Worm (Caenorhabditis elegans) whole organism, L2 larva: ENCODE data around the gene K06H7.8.

Experiments
- C34F6.9 ChIP-seq: fragments of 150-350 bp; optimal IDR thresholded peaks from 2 replicates; lab custom pipeline; 2014; ENCODE audit warnings: missing biosample characterization, missing genetic modification characterization
- F13H6.1 ChIP-seq: sonication (generic microtip); optimal IDR thresholded peaks from 2 replicates; lab custom pipeline; 2016; ENCODE audit warnings: missing genetic modification characterization, missing compliant biosample characterization
- R02D3.7 ChIP-seq: fragments of 150-350 bp; optimal IDR thresholded peaks from 2 replicates; lab custom pipeline; 2014; ENCODE audit warnings: missing biosample characterization, missing genetic modification characterization
- Y55F3AM.14 ChIP-seq: fragments of 200-800 bp; sonication (Bioruptor generic); optimal IDR thresholded peaks from 2 replicates; lab custom pipeline; 2018; ENCODE audit warnings: mild to moderate bottlenecking, missing genetic modification characterization, missing compliant biosample characterization
- ZK546.5 ChIP-seq: sonication (generic microtip); optimal IDR thresholded peaks from 2 replicates; lab custom pipeline; 2017; ENCODE audit warnings: missing biosample characterization, missing genetic modification characterization
- alr-1 ChIP-seq: fragments of 150-350 bp; optimal IDR thresholded peaks from 2 replicates; lab custom pipeline; 2014; ENCODE audit warnings: missing biosample characterization, missing genetic modification characterization
- aly-2 ChIP-seq: fragments of 150-350 bp; optimal IDR thresholded peaks from 2 replicates; lab custom pipeline; 2014; ENCODE audit warnings: missing biosample characterization, missing genetic modification characterization
- ama-1 ChIP-seq: fragments of 150-350 bp; optimal IDR thresholded peaks from 2 replicates; lab custom pipeline; 2018; ENCODE audit warnings: inconsistent platforms
- blmp-1 ChIP-seq: sonication (generic microtip); optimal IDR thresholded peaks from 2 replicates; lab custom pipeline; 2017; ENCODE audit warnings: missing genetic modification characterization, mild to moderate bottlenecking, missing compliant biosample characterization, antibody characterized with exemption, moderate library complexity; ENCODE audit not compliant: insufficient read depth
- ceh-16 ChIP-seq: fragments of 150-350 bp; optimal IDR thresholded peaks from 2 replicates; lab custom pipeline; 2014; ENCODE audit warnings: missing biosample characterization, missing genetic modification characterization
- ceh-82 ChIP-seq: fragments of 150-350 bp; optimal IDR thresholded peaks from 2 replicates; lab custom pipeline; 2014; ENCODE audit warnings: missing biosample characterization, missing genetic modification characterization
- crh-2 ChIP-seq: sonication (generic microtip); optimal IDR thresholded peaks from 2 replicates; lab custom pipeline; 2017; ENCODE audit warnings: missing biosample characterization, missing genetic modification characterization
- dmd-4 ChIP-seq: sonication (generic microtip); optimal IDR thresholded peaks from 2 replicates; lab custom pipeline; 2017; ENCODE audit warnings: missing biosample characterization, missing genetic modification characterization
- egl-27 ChIP-seq: sonication (generic microtip); optimal IDR thresholded peaks from 3 replicates; lab custom pipeline; 2017; ENCODE audit warnings: missing biosample characterization, missing genetic modification reagents, missing genetic modification characterization
- elt-1 ChIP-seq: fragments of 150-350 bp; optimal IDR thresholded peaks from 2 replicates; lab custom pipeline; 2014; ENCODE audit warnings: missing biosample characterization, missing genetic modification characterization
- elt-3 ChIP-seq: sonication (generic microtip); optimal IDR thresholded peaks from 2 replicates; lab custom pipeline; 2017; ENCODE audit warnings: missing biosample characterization, missing genetic modification characterization
- fos-1 ChIP-seq: fragments of 150-350 bp; optimal IDR thresholded peaks from 2 replicates; lab custom pipeline; 2014; ENCODE audit warnings: missing biosample characterization, missing genetic modification characterization
- gmeb-1 ChIP-seq: fragments of 150-350 bp; optimal IDR thresholded peaks from 2 replicates; lab custom pipeline; 2014; ENCODE audit warnings: missing biosample characterization, missing genetic modification characterization
- lin-11 ChIP-seq: fragments of 150-350 bp; sonication (generic microtip); optimal IDR thresholded peaks from 2 replicates; lab custom pipeline; 2014; ENCODE audit warnings: missing biosample characterization, missing genetic modification characterization, inconsistent platforms, mixed read lengths
- lin-13 ChIP-seq: fragments of 150-350 bp; optimal IDR thresholded peaks from 2 replicates; lab custom pipeline; 2014; ENCODE audit warnings: missing biosample characterization, missing genetic modification reagents, missing genetic modification characterization
- lsy-2 ChIP-seq, 2 experiments: fragments of 150-350 bp in 1 of 2; sonication (generic microtip) in 1 of 2; optimal IDR thresholded peaks; 2 replicates each; lab custom pipeline; 2014 to 2017; ENCODE audit warnings: missing biosample characterization in 2 of 2, missing genetic modification characterization in 2 of 2
- mab-5 ChIP-seq: fragments of 150-350 bp; optimal IDR thresholded peaks from 2 replicates; lab custom pipeline; 2014; ENCODE audit warnings: missing biosample characterization, missing genetic modification characterization
- mbf-1 ChIP-seq: sonication (generic microtip); optimal IDR thresholded peaks from 2 replicates; lab custom pipeline; 2017; ENCODE audit warnings: missing biosample characterization, missing genetic modification characterization
- mdl-1 ChIP-seq, 2 experiments: fragments of 150-350 bp in 1 of 2; sonication (generic microtip) in 1 of 2; optimal IDR thresholded peaks; 2 replicates each; lab custom pipeline; 2017; ENCODE audit warnings: missing biosample characterization in 2 of 2, missing genetic modification characterization in 2 of 2
- nhr-10 ChIP-seq: sonication (generic microtip); optimal IDR thresholded peaks from 2 replicates; lab custom pipeline; 2017; ENCODE audit warnings: missing biosample characterization, missing genetic modification characterization
- nhr-11 ChIP-seq: fragments of 150-350 bp; optimal IDR thresholded peaks from 2 replicates; lab custom pipeline; 2014; ENCODE audit warnings: missing biosample characterization, missing genetic modification characterization
- nhr-12 ChIP-seq: fragments of 150-350 bp; optimal IDR thresholded peaks from 2 replicates; lab custom pipeline; 2014; ENCODE audit warnings: missing biosample characterization, missing genetic modification characterization
- nhr-129 ChIP-seq: fragments of 150-350 bp; optimal IDR thresholded peaks from 2 replicates; lab custom pipeline; 2014; ENCODE audit warnings: missing biosample characterization, missing genetic modification characterization
- nhr-21 ChIP-seq: fragments of 150-350 bp; optimal IDR thresholded peaks from 2 replicates; lab custom pipeline; 2014; ENCODE audit warnings: missing biosample characterization, missing genetic modification characterization
- nhr-23 ChIP-seq: fragments of 150-350 bp; optimal IDR thresholded peaks from 2 replicates; lab custom pipeline; 2014; ENCODE audit warnings: missing biosample characterization, missing genetic modification reagents, missing genetic modification characterization
- nhr-237 ChIP-seq: fragments of 150-350 bp; optimal IDR thresholded peaks from 2 replicates; lab custom pipeline; 2014; ENCODE audit warnings: missing biosample characterization, missing genetic modification characterization
- nhr-25 ChIP-seq: fragments of 150-350 bp; sonication (generic microtip); optimal IDR thresholded peaks from 3 replicates; lab custom pipeline; 2014; ENCODE audit warnings: missing biosample characterization, missing genetic modification characterization
- nhr-6 ChIP-seq: fragments of 150-350 bp; optimal IDR thresholded peaks from 2 replicates; lab custom pipeline; 2014; ENCODE audit warnings: missing biosample characterization, missing genetic modification characterization
- nhr-77 ChIP-seq: fragments of 150-350 bp; optimal IDR thresholded peaks from 2 replicates; lab custom pipeline; 2014; ENCODE audit warnings: missing biosample characterization, missing genetic modification characterization
- peb-1 ChIP-seq: fragments of 150-350 bp; optimal IDR thresholded peaks from 2 replicates; lab custom pipeline; 2014; ENCODE audit warnings: missing biosample characterization, missing genetic modification characterization
- sem-4 ChIP-seq: fragments of 150-350 bp; optimal IDR thresholded peaks from 2 replicates; lab custom pipeline; 2014; ENCODE audit warnings: missing biosample characterization, missing genetic modification reagents, missing genetic modification characterization
- sma-3 ChIP-seq: sonication (generic microtip); optimal IDR thresholded peaks from 2 replicates; lab custom pipeline; 2016; ENCODE audit warnings: missing genetic modification reagents, missing genetic modification characterization, missing compliant biosample characterization
- sma-9 ChIP-seq, 2 experiments: fragments of 150-350 bp in 1 of 2; sonication (generic microtip) in 1 of 2; optimal IDR thresholded peaks; 2 replicates each; lab custom pipeline; 2014 to 2016; ENCODE audit warnings: missing genetic modification characterization in 2 of 2, mild to moderate bottlenecking in 1 of 2, missing biosample characterization in 1 of 2, missing compliant biosample characterization in 1 of 2, missing genetic modification reagents in 1 of 2, moderate library complexity in 1 of 2
- snpc-4 ChIP-seq: fragments of 150-350 bp; optimal IDR thresholded peaks from 2 replicates; lab custom pipeline; 2014; ENCODE audit warnings: missing biosample characterization, missing genetic modification characterization
- unc-39 ChIP-seq: fragments of 150-350 bp; optimal IDR thresholded peaks from 2 replicates; lab custom pipeline; 2014; ENCODE audit warnings: missing biosample characterization, missing genetic modification characterization
- unc-55 ChIP-seq: fragments of 150-350 bp; sonication (generic microtip); optimal IDR thresholded peaks from 3 replicates; lab custom pipeline; 2014; ENCODE audit warnings: missing biosample characterization, missing genetic modification reagents, missing genetic modification characterization
- unc-62 ChIP-seq: fragments of 150-350 bp; optimal IDR thresholded peaks from 2 replicates; lab custom pipeline; 2014; ENCODE audit warnings: missing biosample characterization, missing genetic modification reagents, missing genetic modification characterization
- zag-1 ChIP-seq: fragments of 150-350 bp; optimal IDR thresholded peaks from 2 replicates; lab custom pipeline; 2014; ENCODE audit warnings: missing biosample characterization, missing genetic modification characterization
- ztf-1 ChIP-seq: fragments of 200-800 bp; sonication (Bioruptor generic); conservative IDR thresholded peaks from 2 replicates; pipeline ENCODE4 v1.3.6; 2022; ENCODE audit warnings: missing genetic modification characterization, missing compliant biosample characterization
- ztf-11 ChIP-seq: sonication (generic microtip); optimal IDR thresholded peaks from 2 replicates; lab custom pipeline; 2017; ENCODE audit warnings: missing biosample characterization, missing genetic modification characterization
- ztf-4 ChIP-seq: fragments of 150-350 bp; optimal IDR thresholded peaks from 2 replicates; lab custom pipeline; 2014; ENCODE audit warnings: missing biosample characterization, missing genetic modification characterization

K06H7.8 gene

DNA sequence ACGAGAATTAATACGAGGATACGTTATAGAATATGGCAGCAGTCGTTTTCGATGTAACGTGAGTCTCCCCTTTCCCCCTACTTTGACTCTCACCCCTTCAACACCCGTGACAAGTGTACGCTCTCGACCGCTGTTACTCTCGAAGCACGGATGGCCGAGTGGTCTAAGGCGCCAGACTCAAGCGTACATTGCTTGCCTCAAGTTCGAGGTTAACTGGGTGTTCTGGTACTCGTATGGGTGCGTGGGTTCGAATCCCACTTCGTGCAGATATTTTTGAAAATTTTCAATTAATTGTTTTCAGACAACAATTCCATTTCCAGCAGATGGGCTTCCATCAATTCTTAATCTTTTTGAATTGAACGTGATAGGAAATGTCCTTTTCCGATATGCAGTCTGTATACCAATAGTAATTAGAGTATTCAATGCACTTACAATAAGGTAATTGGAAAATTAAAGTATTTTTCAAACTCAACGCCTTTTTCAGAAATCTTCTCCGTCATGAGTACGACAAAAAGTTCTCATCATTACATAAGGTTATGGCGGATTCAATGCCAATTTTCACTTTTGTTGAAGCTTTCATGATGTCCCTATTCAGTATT lies 11.5 kb upstream of the K06H7.8 start:
- peak; percentile 47 for TF ChIP-seq ztf-4 (tag; lab: Kevin White, UChicago)
- peak; percentile 82 for TF ChIP-seq nhr-21 (tag; lab: Kevin White, UChicago)
- TF ChIP-seq unc-39: no peak
- peak; percentile 66 for TF ChIP-seq gmeb-1 (tag; lab: Kevin White, UChicago)
- peak; percentile 75 for TF ChIP-seq C34F6.9
- no peak for TF ChIP-seq blmp-1
- TF ChIP-seq ZK546.5 (tag; lab: Kevin White, UChicago): no peak
- TF ChIP-seq mab-5 (tag; lab: Kevin White, UChicago): no peak
- peak; percentile 51 for TF ChIP-seq crh-2
- no peak for TF ChIP-seq ama-1 (lab: Kevin White, UChicago)
- TF ChIP-seq nhr-25 (tag; lab: Kevin White, UChicago): peak; percentile 20
- no peak for TF ChIP-seq ceh-82
- peak; percentile 73 to 81 for TF ChIP-seq lsy-2 (tag; optimal IDR thresholded peaks at IDR 0.05; lab: Kevin White, UChicago)
- no peak for TF ChIP-seq ztf-1 (GFP tag; lab: Robert Waterston, UW)
- TF ChIP-seq R02D3.7 (tag; lab: Kevin White, UChicago): no peak
- TF ChIP-seq nhr-11: no peak
- TF ChIP-seq egl-27: peak; percentile 8
- TF ChIP-seq zag-1: no peak
- TF ChIP-seq nhr-237 (tag; lab: Kevin White, UChicago): no peak
- TF ChIP-seq fos-1 (tag; lab: Kevin White, UChicago): peak; percentile 33
- peak; percentile 67 for TF ChIP-seq sma-3 (GFP tag; lab: Kevin White, UChicago)
- peak; percentile 61 for TF ChIP-seq Y55F3AM.14 (GFP tag; lab: Kevin White, UChicago)
- no peak for TF ChIP-seq dmd-4 (tag; lab: Kevin White, UChicago)
- TF ChIP-seq elt-3 (tag; lab: Kevin White, UChicago): no peak
- TF ChIP-seq mbf-1 (tag; lab: Kevin White, UChicago): no peak
- peak; percentile 84 for TF ChIP-seq nhr-129 (tag; lab: Kevin White, UChicago)
- no peak for TF ChIP-seq unc-62 (GFP tag; lab: Kevin White, UChicago)
- no peak for TF ChIP-seq elt-1 (tag; lab: Kevin White, UChicago)
- no peak for TF ChIP-seq aly-2 (tag; lab: Kevin White, UChicago)
- no peak for TF ChIP-seq alr-1
- TF ChIP-seq ztf-11 (tag; lab: Kevin White, UChicago): no peak
- peak; percentile 70 for TF ChIP-seq lin-13
- TF ChIP-seq peb-1 (tag; lab: Kevin White, UChicago): no peak
- TF ChIP-seq mdl-1 (tag; optimal IDR thresholded peaks at IDR 0.05; lab: Kevin White, UChicago): no peak
- TF ChIP-seq nhr-23 (tag; lab: Kevin White, UChicago): no peak
- peak; percentile 66 for TF ChIP-seq sma-9 (GFP tag; optimal IDR thresholded peaks at IDR 0.05; lab: Kevin White, UChicago)
- no peak for TF ChIP-seq sma-9 (tag; optimal IDR thresholded peaks at IDR 0.05; lab: Kevin White, UChicago)
- peak; percentile 48 for TF ChIP-seq sem-4 (tag; lab: Kevin White, UChicago)
- TF ChIP-seq lin-11 (tag; lab: Kevin White, UChicago): peak; percentile 59
- TF ChIP-seq ceh-16 (tag; lab: Kevin White, UChicago): peak; percentile 8
- peak; percentile 63 for TF ChIP-seq F13H6.1
- no peak for TF ChIP-seq nhr-10
- no peak for TF ChIP-seq nhr-6 (tag; lab: Kevin White, UChicago)
- TF ChIP-seq unc-55 (GFP tag; lab: Kevin White, UChicago): peak; percentile 59
- TF ChIP-seq snpc-4 (tag; lab: Kevin White, UChicago): peak; percentile 0
- TF ChIP-seq nhr-12 (tag; lab: Kevin White, UChicago): no peak

DNA sequence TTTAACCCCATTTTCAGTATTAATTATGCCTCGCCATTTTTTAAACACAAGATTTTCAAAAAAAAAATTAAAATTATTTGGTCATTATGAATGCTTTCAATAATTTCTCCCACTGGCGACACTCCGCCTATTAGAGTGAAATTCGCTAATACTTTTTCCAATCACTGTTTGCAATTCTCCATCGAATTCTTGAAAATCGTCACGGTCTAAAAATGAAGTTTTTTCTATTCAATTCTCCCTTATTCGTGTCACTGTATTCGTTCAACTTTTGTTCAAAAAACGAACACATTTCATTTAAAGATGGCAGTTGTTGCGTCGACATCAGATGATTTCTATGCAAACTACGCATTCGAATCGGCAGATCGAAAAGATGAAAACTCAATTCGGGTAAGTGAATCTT lies 10.5 kb upstream of the K06H7.8 start, which contains the start of gene C14B9.3:
TSS of gene C14B9.3 (plus strand) at position 301 of the 400 bp plus-strand sequence.
- TF ChIP-seq sma-3 (GFP tag; lab: Kevin White, UChicago) (no peak), nhr-23 (tag; lab: Kevin White, UChicago) (no peak), nhr-77 (no peak), blmp-1 (no peak)
